Fruit fly (Drosophila melanogaster): ENCODE results near the gene Snmp1.
A peak's percentile ranks its signal among the peaks of the same experiment; 100 is the strongest.

Gene Snmp1

DNA sequence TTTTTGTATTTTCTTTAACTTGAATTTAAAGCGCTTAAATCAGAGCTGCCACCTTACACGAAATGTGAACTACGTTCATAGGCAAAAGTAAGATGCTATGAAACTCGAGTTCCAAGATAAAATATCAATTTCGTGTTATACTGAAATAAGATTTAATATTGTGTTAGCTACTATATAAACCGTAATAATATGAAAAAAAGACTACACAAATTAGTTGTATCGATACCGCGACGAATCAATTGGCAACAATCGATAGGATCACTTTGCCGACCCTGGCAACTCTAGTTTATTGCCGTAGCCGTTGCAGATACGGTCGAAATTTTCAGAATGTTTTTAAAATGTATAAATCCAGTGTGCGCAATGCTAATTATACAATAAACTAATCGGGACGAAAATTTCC is 27.5 kb downstream of the Snmp1 start, which contains the start of gene SNF4Agamma (continued):
- TF ChIP-seq CG12769 (tag; optimal IDR thresholded peaks at IDR 0.05) (no peak), ewg (GFP tag; optimal IDR thresholded peaks at IDR 0.05) (no peak), CG12659 (GFP tag; optimal IDR thresholded peaks at IDR 0.05) (peak; percentile 44), YL-1 (GFP tag; optimal IDR thresholded peaks at IDR 0.05) (no peak), phol (tag; optimal IDR thresholded peaks at IDR 0.05) (peak; percentile 46), Dip3 (GFP tag; optimal IDR thresholded peaks at IDR 0.05) (peak; percentile 12), Gug (GFP tag; IDR thresholded peaks at IDR 0.05) (no peak; the same call in 3 of the 4 replicates), fd3F (GFP tag; optimal IDR thresholded peaks at IDR 0.05) (no peak), NK7.1 (GFP tag; optimal IDR thresholded peaks at IDR 0.05) (no peak), tup (GFP tag; optimal IDR thresholded peaks at IDR 0.05) (no peak), CG2889 (GFP tag; IDR thresholded peaks at IDR 0.05) (no peak), CG14667 (GFP tag; IDR thresholded peaks at IDR 0.05) (no peak), CG30020 (tag; optimal IDR thresholded peaks at IDR 0.05) (peak; percentile 16), vvl (GFP tag; IDR thresholded peaks at IDR 0.05) (0 out of 2 replicates have a peak, but pooled peaks have one; percentile 37), Xbp1 (GFP tag; optimal IDR thresholded peaks at IDR 0.05) (peak; percentile 57), ro (GFP tag; IDR thresholded peaks at IDR 0.05) (no peak), CHES-1-like (GFP tag; optimal IDR thresholded peaks at IDR 0.05) (peak; percentile 5), fd64A (GFP tag; optimal IDR thresholded peaks at IDR 0.05) (no peak), Dbx (GFP tag; IDR thresholded peaks at IDR 0.05) (0 out of 3 replicates have a peak, but pooled peaks have one; percentile 33), Lpt (GFP tag; optimal IDR thresholded peaks at IDR 0.05) (no peak), klu (GFP tag; IDR thresholded peaks at IDR 0.05) (no peak), row (GFP tag; IDR thresholded peaks at IDR 0.05) (peak; percentile 81), CG4282 (GFP tag; optimal IDR thresholded peaks at IDR 0.05) (no peak), gfzf (GFP tag; optimal IDR thresholded peaks at IDR 0.05) (peak; percentile 29), Mad (GFP tag; optimal IDR thresholded peaks at IDR 0.05) (peak; percentile 13), CG9437 (GFP tag; optimal IDR thresholded peaks at IDR 0.05) (no peak), slou (GFP tag; optimal IDR thresholded peaks at IDR 0.05) (no peak), Optix (GFP tag; IDR thresholded peaks at IDR 0.05) (no peak), scrt (GFP tag; optimal IDR thresholded peaks at IDR 0.05) (no peak), CG17829 (tag; optimal IDR thresholded peaks at IDR 0.05) (peak; percentile 58), CG4617 (GFP tag; optimal IDR thresholded peaks at IDR 0.05; ENCODE audit: borderline replicate concordance) (no peak), corto (GFP tag; optimal IDR thresholded peaks at IDR 0.05) (no peak), CG18619 (GFP tag; optimal IDR thresholded peaks at IDR 0.05) (no peak), CG12744 (GFP tag; optimal IDR thresholded peaks at IDR 0.05) (no peak), ranshi (GFP tag; IDR thresholded peaks at IDR 0.05) (no peak), B-H2 (GFP tag; optimal IDR thresholded peaks at IDR 0.05) (peak; percentile 35), fd102C (GFP tag; optimal IDR thresholded peaks at IDR 0.05) (no peak), Asciz (GFP tag; optimal IDR thresholded peaks at IDR 0.05) (no peak), p53 (GFP tag; optimal IDR thresholded peaks at IDR 0.05) (no peak), CG15073 (GFP tag; optimal IDR thresholded peaks at IDR 0.05) (no peak), z (GFP tag; IDR thresholded peaks at IDR 0.05) (no peak), lola (GFP tag; optimal IDR thresholded peaks at IDR 0.05) (no peak), unc-4 (GFP tag; IDR thresholded peaks at IDR 0.05; ENCODE audit: partially characterized antibody) (peak; percentile 78), zfh1 (GFP tag; IDR thresholded peaks at IDR 0.05) (no peak), sqz (GFP tag; optimal IDR thresholded peaks at IDR 0.05) (no peak), sug (tag; optimal IDR thresholded peaks at IDR 0.05) (peak; percentile 63), C15 (GFP tag; IDR thresholded peaks at IDR 0.05) (no peak), grau (tag; optimal IDR thresholded peaks at IDR 0.05) (peak; percentile 36), Ets97D (GFP tag; optimal IDR thresholded peaks at IDR 0.05) (peak; percentile 54), CG6854 (GFP tag; optimal IDR thresholded peaks at IDR 0.05) (no peak), dimm (GFP tag; IDR thresholded peaks at IDR 0.05) (no peak), CG7271 (tag; optimal IDR thresholded peaks at IDR 0.05) (no peak)
